Worm (Caenorhabditis elegans): Measurements from ENCODE around the gene mrps-25.

- TF ChIP-seq lsy-2 (tag; optimal IDR thresholded peaks at IDR 0.05) (no peak), snpc-4 (tag; optimal IDR thresholded peaks at IDR 0.05) (no peak)
Measured at ce11 chrIV:1105104-1105503, 48.4 kb downstream of the mrps-25 start.
